Fruit fly (Drosophila melanogaster): ENCODE measurements around the gene Tektin-C.

DNA sequence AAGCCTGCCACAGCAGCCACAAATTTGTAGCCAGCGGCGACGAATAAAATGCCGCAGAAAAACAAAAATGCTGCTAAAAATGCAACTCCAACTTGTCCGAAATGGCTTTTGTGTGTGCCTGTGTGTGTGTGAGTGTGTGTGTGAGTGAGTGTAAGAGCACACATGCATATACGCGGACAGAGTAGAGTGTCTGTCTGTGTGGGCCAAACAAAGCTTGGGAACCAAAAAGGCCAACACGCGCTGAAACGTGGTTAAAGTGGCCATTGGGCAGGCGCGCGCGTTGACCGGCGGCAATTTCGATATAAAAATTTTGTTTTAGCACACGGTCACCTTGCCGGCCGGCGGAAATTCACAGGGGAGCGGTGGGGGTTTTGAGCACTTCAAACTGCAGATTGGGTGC lies 39.1 kb upstream of the Tektin-C start:
- TF ChIP-seq pan (optimal IDR thresholded peaks at IDR 0.05) (no peak), usp (GFP tag; optimal IDR thresholded peaks at IDR 0.05) (no peak), psq (optimal IDR thresholded peaks at IDR 0.05) (no peak), EcR (GFP tag; optimal IDR thresholded peaks at IDR 0.05) (no peak)
